Fruit fly (Drosophila melanogaster) whole organism, prepupa: ENCODE results near the gene Noa36.

Source experiments
- CG31627 ChIP-seq: fragments of 200-800 bp; sonication (Bioruptor generic); optimal IDR thresholded peaks from 3 replicates; lab custom pipeline; 2016; ENCODE audit warnings: missing biosample characterization, missing genetic modification characterization
- CG4318 ChIP-seq: fragments of 200-800 bp; sonication (Bioruptor generic); optimal IDR thresholded peaks from 3 replicates; lab custom pipeline; 2017; ENCODE audit warnings: missing biosample characterization, mild to moderate bottlenecking, missing genetic modification characterization
- CG6808 ChIP-seq: fragments of 200-800 bp; sonication (Bioruptor generic); optimal IDR thresholded peaks from 3 replicates; lab custom pipeline; 2017; ENCODE audit warnings: missing biosample characterization, missing genetic modification characterization, mild to moderate bottlenecking, moderate library complexity, missing genetic modification reagents
- CG6854 ChIP-seq: fragments of 200-800 bp; sonication (Bioruptor generic); optimal IDR thresholded peaks from 2 replicates; lab custom pipeline; 2017; ENCODE audit warnings: missing biosample characterization, mild to moderate bottlenecking, missing genetic modification characterization
- CG8119 ChIP-seq: fragments of 200-800 bp; sonication (Bioruptor generic); IDR thresholded peaks from 3 replicates; pipeline ENCODE4 v1.3.6; 2022; ENCODE audit warnings: missing biosample characterization, missing genetic modification characterization
- Eip75B ChIP-seq: fragments of 200-800 bp; sonication (Bioruptor generic); optimal IDR thresholded peaks from 3 replicates; lab custom pipeline; 2016; ENCODE audit warnings: missing biosample characterization, missing genetic modification characterization
- Ets96B ChIP-seq: fragments of 200-800 bp; optimal IDR thresholded peaks from 2 replicates; lab custom pipeline; 2019; ENCODE audit warnings: missing biosample characterization, mild to moderate bottlenecking, missing genetic modification characterization, moderate library complexity
- Gug ChIP-seq: fragments of 200-800 bp; sonication (Bioruptor generic); IDR thresholded peaks from 2 replicates; pipeline ENCODE4 v1.3.6; 2022; ENCODE audit warnings: missing biosample characterization, missing genetic modification characterization
- Hr4 ChIP-seq: fragments of 200-800 bp; sonication (Bioruptor generic); optimal IDR thresholded peaks from 3 replicates; lab custom pipeline; 2016; ENCODE audit warnings: missing biosample characterization, missing genetic modification characterization
- acj6 ChIP-seq: fragments of 200-800 bp; sonication (Bioruptor generic); optimal IDR thresholded peaks from 3 replicates; lab custom pipeline; 2016; ENCODE audit warnings: missing biosample characterization, missing genetic modification characterization
- net ChIP-seq: fragments of 200-800 bp; sonication (Bioruptor generic); optimal IDR thresholded peaks from 3 replicates; lab custom pipeline; 2016; ENCODE audit warnings: missing biosample characterization, missing genetic modification characterization
- pdm3 ChIP-seq: fragments of 200-800 bp; sonication (Bioruptor generic); optimal IDR thresholded peaks from 3 replicates; lab custom pipeline; 2016; ENCODE audit warnings: missing biosample characterization, missing genetic modification characterization

- TF ChIP-seq CG6854 (GFP tag; lab: Kevin White, UChicago) (no peak), Gug (GFP tag; lab: Robert Waterston, UW) (no peak), CG31627 (GFP tag; lab: Kevin White, UChicago) (no peak), net (GFP tag; lab: Kevin White, UChicago) (no peak), CG8119 (0 out of 3 replicates have a peak, but pooled peaks have one; percentile 13), Hr4 (peak; percentile 13), CG6808 (no peak), acj6 (GFP tag; lab: Kevin White, UChicago) (no peak), pdm3 (GFP tag; lab: Kevin White, UChicago) (no peak), CG4318 (GFP tag; lab: Kevin White, UChicago) (no peak), Ets96B (tag; lab: Kevin White, UChicago) (no peak), Eip75B (GFP tag; lab: Kevin White, UChicago) (no peak)
Observed at dm6 chr3R:28630092-28630491, 31.0 kb upstream of the Noa36 start.
